Fruit fly (Drosophila melanogaster) whole organism, embryonic: ENCODE results near the gene CG5171.

Experiments
- ATbp ChIP-seq: fragments of 200-800 bp; sonication (Bioruptor generic); optimal IDR thresholded peaks from 2 replicates; lab custom pipeline; 2017; ENCODE audit warnings: missing biosample characterization, mild to moderate bottlenecking, missing genetic modification characterization, missing genetic modification reagents
- CG10654 ChIP-seq: fragments of 200-800 bp; sonication (Bioruptor generic); optimal IDR thresholded peaks from 2 replicates; lab custom pipeline; 2016; ENCODE audit warnings: missing biosample characterization, missing genetic modification characterization
- CG11696 ChIP-seq: fragments of 200-800 bp; sonication (Bioruptor generic); IDR thresholded peaks from 2 replicates; pipeline ENCODE4 v1.3.6; 2022; ENCODE audit warnings: missing biosample characterization, missing genetic modification characterization
- CG13123 ChIP-seq: fragments of 200-800 bp; sonication (Bioruptor generic); optimal IDR thresholded peaks from 2 replicates; lab custom pipeline; 2016; ENCODE audit warnings: missing biosample characterization, missing genetic modification characterization
- CG13894 ChIP-seq: fragments of 200-800 bp; sonication (Bioruptor generic); optimal IDR thresholded peaks from 3 replicates; lab custom pipeline; 2018; ENCODE audit warnings: missing biosample characterization, mild to moderate bottlenecking, missing genetic modification characterization, moderate library complexity
- CG15269 ChIP-seq: fragments of 200-800 bp; sonication (Bioruptor generic); optimal IDR thresholded peaks from 2 replicates; lab custom pipeline; 2018; ENCODE audit warnings: missing biosample characterization, mild to moderate bottlenecking, missing genetic modification characterization, moderate library complexity
- CG15514 ChIP-seq: fragments of 200-800 bp; sonication (Bioruptor generic); optimal IDR thresholded peaks from 3 replicates; lab custom pipeline; 2017; ENCODE audit warnings: missing biosample characterization, missing genetic modification characterization, mild to moderate bottlenecking, moderate library complexity, missing genetic modification reagents
- CG17359 ChIP-seq: fragments of 200-800 bp; sonication (Bioruptor generic); optimal IDR thresholded peaks from 3 replicates; lab custom pipeline; 2018; ENCODE audit warnings: missing biosample characterization, mild to moderate bottlenecking, missing genetic modification characterization, moderate library complexity
- CG18476 ChIP-seq: fragments of 200-800 bp; sonication (Bioruptor generic); optimal IDR thresholded peaks from 2 replicates; lab custom pipeline; 2016; ENCODE audit warnings: missing biosample characterization, mild to moderate bottlenecking, missing genetic modification characterization
- CG3065 ChIP-seq: fragments of 200-800 bp; sonication (Bioruptor generic); optimal IDR thresholded peaks from 2 replicates; lab custom pipeline; 2016; ENCODE audit warnings: missing biosample characterization, missing genetic modification characterization
- CG32772 ChIP-seq: fragments of 200-800 bp; sonication (Bioruptor generic); IDR thresholded peaks from 2 replicates; pipeline ENCODE4 v1.3.6; 2022; ENCODE audit warnings: missing biosample characterization, missing genetic modification characterization
- CG3407 ChIP-seq: fragments of 200-800 bp; sonication (Bioruptor generic); optimal IDR thresholded peaks from 2 replicates; lab custom pipeline; 2018; ENCODE audit warnings: missing biosample characterization, mild to moderate bottlenecking, missing genetic modification characterization
- CG6813 ChIP-seq: fragments of 200-800 bp; sonication (Bioruptor generic); optimal IDR thresholded peaks from 2 replicates; lab custom pipeline; 2017; ENCODE audit warnings: missing biosample characterization, missing genetic modification characterization, mild to moderate bottlenecking, moderate library complexity, missing genetic modification reagents
- Med ChIP-seq: fragments of 200-800 bp; sonication (Bioruptor generic); peaks from one replicate; lab custom pipeline; 2016; ENCODE audit warnings: missing biosample characterization, missing genetic modification characterization, mild to moderate bottlenecking, inconsistent platforms, moderate library complexity
- Mrtf ChIP-seq: fragments of 200-800 bp; sonication (Bioruptor generic); IDR thresholded peaks from 3 replicates; pipeline ENCODE4 v1.3.6; 2022; ENCODE audit warnings: missing biosample characterization, missing genetic modification characterization
- PHDP ChIP-seq: fragments of 200-800 bp; sonication (Bioruptor generic); optimal IDR thresholded peaks from 3 replicates; lab custom pipeline; 2018; ENCODE audit warnings: missing biosample characterization, mild to moderate bottlenecking, missing genetic modification characterization, moderate library complexity
- abd-A ChIP-seq: fragments of 200-800 bp; sonication (Bioruptor generic); optimal IDR thresholded peaks from 3 replicates; lab custom pipeline; 2019; ENCODE audit warnings: missing biosample characterization, mild to moderate bottlenecking, missing genetic modification characterization, moderate library complexity
- ash1 ChIP-seq: fragments of 200-800 bp; sonication (Bioruptor generic); optimal IDR thresholded peaks from 2 replicates; lab custom pipeline; 2018; ENCODE audit warnings: missing biosample characterization, mild to moderate bottlenecking, missing genetic modification characterization
- cg ChIP-seq: fragments of 200-800 bp; sonication (Bioruptor generic); optimal IDR thresholded peaks from 3 replicates; lab custom pipeline; 2019; ENCODE audit warnings: missing biosample characterization, mild to moderate bottlenecking, missing genetic modification characterization, moderate library complexity
- chinmo ChIP-seq: fragments of 200-800 bp; sonication (Bioruptor generic); IDR thresholded peaks from 4 replicates; pipeline ENCODE4 v1.3.6; 2022; ENCODE audit warnings: missing biosample characterization, missing genetic modification characterization; ENCODE audit not compliant: partially characterized antibody
- corto ChIP-seq: fragments of 200-800 bp; sonication (Bioruptor generic); optimal IDR thresholded peaks from 2 replicates; lab custom pipeline; 2016; ENCODE audit warnings: missing biosample characterization, mild to moderate bottlenecking, missing genetic modification characterization, moderate library complexity
- cwo ChIP-seq: fragments of 200-800 bp; sonication (Bioruptor generic); optimal IDR thresholded peaks from 3 replicates; lab custom pipeline; 2017; ENCODE audit warnings: missing biosample characterization, missing genetic modification characterization, mild to moderate bottlenecking, moderate library complexity, missing genetic modification reagents
- ewg ChIP-seq: fragments of 200-800 bp; sonication (Bioruptor generic); optimal IDR thresholded peaks from 3 replicates; lab custom pipeline; 2017; ENCODE audit warnings: mild to moderate bottlenecking, missing biosample characterization, missing genetic modification reagents, missing genetic modification characterization
- eyg ChIP-seq: fragments of 200-800 bp; sonication (Bioruptor generic); optimal IDR thresholded peaks from 3 replicates; lab custom pipeline; 2016; ENCODE audit warnings: missing biosample characterization, missing genetic modification characterization
- gce ChIP-seq: fragments of 200-800 bp; sonication (Bioruptor generic); IDR thresholded peaks from 3 replicates; pipeline ENCODE4 v1.3.6; 2022; ENCODE audit warnings: missing biosample characterization, missing genetic modification characterization
- oc ChIP-seq: fragments of 200-800 bp; sonication (Bioruptor generic); optimal IDR thresholded peaks from 2 replicates; lab custom pipeline; 2018; ENCODE audit warnings: missing biosample characterization, mild to moderate bottlenecking, missing genetic modification characterization, moderate library complexity
- pan ChIP-seq, 4 experiments: fragments of >200 bp in 3 of 4; fragments of 200-800 bp in 1 of 4; sonication (Bioruptor generic) in 1 of 4; optimal IDR thresholded peaks in 3 of 4; IDR thresholded peaks in 1 of 4; 2 replicates each; pipeline versions ENCODE4 v1.3.6 to Lab custom; 2017 to 2022; ENCODE audit warnings: missing biosample characterization in 2 of 4, missing genetic modification characterization in 2 of 4, mixed read lengths in 1 of 4
- pnt ChIP-seq: fragments of 200-800 bp; sonication (Bioruptor generic); optimal IDR thresholded peaks from 3 replicates; lab custom pipeline; 2016; ENCODE audit warnings: missing biosample characterization, missing genetic modification characterization
- ranshi ChIP-seq: fragments of 200-800 bp; sonication (Bioruptor generic); IDR thresholded peaks from 2 replicates; pipeline ENCODE4 v1.3.6; 2022; ENCODE audit warnings: missing biosample characterization, missing genetic modification characterization
- sd ChIP-seq: fragments of 200-800 bp; sonication (Bioruptor generic); optimal IDR thresholded peaks from 3 replicates; lab custom pipeline; 2018; ENCODE audit warnings: missing biosample characterization, mild to moderate bottlenecking, missing genetic modification characterization, moderate library complexity
- sens ChIP-seq: fragments of 200-800 bp; sonication (Bioruptor generic); peaks from one replicate; lab custom pipeline; 2016; ENCODE audit warnings: missing biosample characterization, missing genetic modification characterization
- sima ChIP-seq: fragments of 200-800 bp; sonication (Bioruptor generic); optimal IDR thresholded peaks from 2 replicates; lab custom pipeline; 2016; ENCODE audit warnings: missing biosample characterization, missing genetic modification characterization
- sna ChIP-seq: fragments of 200-800 bp; sonication (Bioruptor generic); IDR thresholded peaks from 2 replicates; pipeline ENCODE4 v1.3.6; 2022; ENCODE audit warnings: missing biosample characterization, missing genetic modification characterization; ENCODE audit not compliant: partially characterized antibody
- toy ChIP-seq: fragments of 200-800 bp; sonication (Bioruptor generic); IDR thresholded peaks from 2 replicates; pipeline ENCODE4 v1.3.6; 2022; ENCODE audit warnings: missing biosample characterization, missing genetic modification characterization
- vfl ChIP-seq: fragments of 200-800 bp; sonication (Bioruptor generic); optimal IDR thresholded peaks from 2 replicates; lab custom pipeline; 2016; ENCODE audit warnings: missing biosample characterization, missing genetic modification characterization
- vvl ChIP-seq: fragments of 200-800 bp; sonication (Bioruptor generic); IDR thresholded peaks from 2 replicates; pipeline ENCODE4 v1.3.6; 2022; ENCODE audit warnings: missing biosample characterization, missing genetic modification characterization
- z ChIP-seq: fragments of 200-800 bp; sonication (Bioruptor generic); IDR thresholded peaks from 3 replicates; pipeline ENCODE4 v1.3.6; 2022; ENCODE audit warnings: missing biosample characterization, missing genetic modification characterization
- zfh2 ChIP-seq: fragments of 200-800 bp; sonication (Bioruptor generic); optimal IDR thresholded peaks from 2 replicates; lab custom pipeline; 2016; ENCODE audit warnings: missing biosample characterization, missing genetic modification characterization

Gene CG5171

dm6 chr2L:7440458-7441018 lies 39.4 kb downstream of the CG5171 start:
- TF ChIP-seq CG18476 (GFP tag; lab: Kevin White, UChicago), result no peak
- TF ChIP-seq toy (GFP tag; lab: Robert Waterston, UW), result no peak
- no peak for TF ChIP-seq sima (GFP tag; lab: Kevin White, UChicago)
- TF ChIP-seq pan (optimal IDR thresholded peaks at IDR 0.05; lab: Kevin White, UChicago), result no peak
- no peak for TF ChIP-seq pan (GFP tag; optimal IDR thresholded peaks at IDR 0.05 in 1 of 2, IDR thresholded peaks at IDR 0.05 in 1 of 2)
- TF ChIP-seq Mrtf, result no peak
- no peak for TF ChIP-seq CG11696 (GFP tag; lab: Robert Waterston, UW)
- peak; percentile 5 for TF ChIP-seq CG3407 (GFP tag; lab: Kevin White, UChicago)
- TF ChIP-seq gce, result no peak
- no peak for TF ChIP-seq z
- peak; percentile 59 for TF ChIP-seq sens (GFP tag; lab: Kevin White, UChicago)
- TF ChIP-seq Med (GFP tag; lab: Kevin White, UChicago), result peak; percentile 37
- no peak for TF ChIP-seq pnt
- no peak for TF ChIP-seq CG13123 (GFP tag; lab: Kevin White, UChicago)
- no peak for TF ChIP-seq vfl (GFP tag; lab: Kevin White, UChicago)
- TF ChIP-seq ATbp (GFP tag; lab: Kevin White, UChicago), result peak; percentile 9
- TF ChIP-seq PHDP (tag; lab: Kevin White, UChicago), result no peak
- TF ChIP-seq CG3065 (GFP tag; lab: Kevin White, UChicago), result no peak
- TF ChIP-seq zfh2 (GFP tag; lab: Kevin White, UChicago), result no peak
- no peak for TF ChIP-seq CG17359 (tag; lab: Kevin White, UChicago)
- no peak for TF ChIP-seq cwo (GFP tag; lab: Kevin White, UChicago)
- no peak for TF ChIP-seq CG6813
- TF ChIP-seq oc, result peak; percentile 24
- TF ChIP-seq cg (GFP tag; lab: Kevin White, UChicago), result no peak

- no peak for TF ChIP-seq CG15514 (GFP tag; lab: Kevin White, UChicago)
- TF ChIP-seq corto (GFP tag; lab: Kevin White, UChicago), result no peak
- no peak for TF ChIP-seq ranshi (GFP tag; lab: Robert Waterston, UW)
- TF ChIP-seq ash1 (GFP tag; lab: Kevin White, UChicago), result no peak
- TF ChIP-seq CG15269 (tag; lab: Kevin White, UChicago), result no peak
- TF ChIP-seq CG13894 (tag; lab: Kevin White, UChicago), result peak; percentile 43
- peak; percentile 77 for TF ChIP-seq abd-A (tag; lab: Kevin White, UChicago)
- TF ChIP-seq eyg (GFP tag; lab: Kevin White, UChicago), result no peak
- no peak for TF ChIP-seq sna (GFP tag; lab: Robert Waterston, UW)
- TF ChIP-seq CG32772 (GFP tag; lab: Robert Waterston, UW), result no peak
- TF ChIP-seq CG10654 (GFP tag; lab: Kevin White, UChicago), result no peak
- peak; percentile 74; the same call in 1 of the 4 replicates for TF ChIP-seq chinmo
- TF ChIP-seq ewg, result no peak
- peak; percentile 5 for TF ChIP-seq oc
- TF ChIP-seq vvl (GFP tag; lab: Robert Waterston, UW), result peak; percentile 85
- TF ChIP-seq sd (tag; lab: Kevin White, UChicago), result peak; percentile 70
These were observed 41.0 kb downstream of the CG5171 start for dm6 chr2L:7442106-7442505.
